Fruit fly (Drosophila melanogaster): ENCODE results near the gene Elovl7.

Elovl7 gene

DNA sequence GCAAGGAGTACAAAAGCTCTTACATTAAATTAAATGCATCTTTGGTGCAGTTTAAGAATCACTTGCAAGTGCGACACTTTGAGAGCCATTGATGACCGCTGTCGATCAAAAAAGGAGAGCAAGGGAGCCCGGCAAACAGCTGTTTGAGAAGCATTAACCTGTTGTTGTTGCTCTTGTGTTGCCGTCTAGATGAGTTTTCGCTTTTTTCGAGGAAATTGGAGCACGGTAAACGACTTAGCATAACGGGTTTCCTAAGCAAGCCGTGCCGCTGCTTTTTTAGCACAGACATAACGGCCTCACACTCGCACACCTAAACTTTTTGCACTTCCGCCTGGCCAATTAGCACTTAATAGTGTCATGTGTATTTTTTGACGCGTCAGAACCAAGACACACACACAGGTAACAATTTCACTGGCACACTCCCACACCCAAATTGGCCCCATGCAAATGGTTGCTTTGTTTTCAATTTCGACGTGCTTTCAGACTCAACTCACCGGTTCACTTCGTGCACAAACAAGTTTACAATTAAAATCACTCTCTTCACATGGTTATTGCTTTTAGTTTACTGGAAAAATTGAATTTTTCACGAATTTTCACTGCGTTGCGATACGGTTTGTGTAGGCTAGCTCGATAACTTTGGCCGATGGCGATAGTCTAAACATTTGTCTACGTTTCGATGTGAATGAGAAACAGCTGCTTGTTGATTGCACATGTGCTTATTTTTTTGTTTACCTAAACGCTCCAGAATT lies 34.7 kb upstream of the Elovl7 start, which contains the start of the genes CG10903 and CG2747 (continued):
- TF ChIP-seq nerfin-1 (tag; optimal IDR thresholded peaks at IDR 0.05) (peak; percentile 13), Bgb (GFP tag; IDR thresholded peaks at IDR 0.05; ENCODE audit: partially characterized antibody) (peak; percentile 74), Hmr (GFP tag; optimal IDR thresholded peaks at IDR 0.05) (no peak), CG12236 (GFP tag; optimal IDR thresholded peaks at IDR 0.05) (no peak), ind (GFP tag; optimal IDR thresholded peaks at IDR 0.05) (no peak), Sry-β (GFP tag; optimal IDR thresholded peaks at IDR 0.05) (peak; percentile 8), CG34422 (GFP tag; IDR thresholded peaks at IDR 0.05) (peak; percentile 25; the same call in 1 of the 3 replicates), CG7556 (GFP tag; optimal IDR thresholded peaks at IDR 0.05) (no peak), wdn (GFP tag; IDR thresholded peaks at IDR 0.05) (no peak), E2f2 (GFP tag; IDR thresholded peaks at IDR 0.05) (peak; percentile 14; the same call in 1 of the 2 replicates), Spps (tag; optimal IDR thresholded peaks at IDR 0.05) (no peak), Max (GFP tag; optimal IDR thresholded peaks at IDR 0.05) (peak; percentile 63), CG12769 (tag; optimal IDR thresholded peaks at IDR 0.05) (peak; percentile 41), B-H1 (GFP tag; IDR thresholded peaks at IDR 0.05) (no peak), Ets97D (GFP tag; optimal IDR thresholded peaks at IDR 0.05) (peak; percentile 36), nmo (GFP tag; optimal IDR thresholded peaks at IDR 0.05) (peak; percentile 24), Pdp1 (GFP tag; optimal IDR thresholded peaks at IDR 0.05) (peak in 1 of 2 experiments; percentile 43), ftz-f1 (GFP tag; optimal IDR thresholded peaks at IDR 0.05) (peak; percentile 24), Bteb2 (GFP tag; optimal IDR thresholded peaks at IDR 0.05) (no peak), danr (GFP tag; IDR thresholded peaks at IDR 0.05) (no peak), CG18262 (tag; optimal IDR thresholded peaks at IDR 0.05) (peak; percentile 8), pzg (GFP tag; optimal IDR thresholded peaks at IDR 0.05) (peak; percentile 67), Vsx1 (GFP tag; optimal IDR thresholded peaks at IDR 0.05) (peak; percentile 77), stwl (tag; optimal IDR thresholded peaks at IDR 0.05) (peak; percentile 22), gro (GFP tag; optimal IDR thresholded peaks at IDR 0.05) (peak; percentile 76), Fer1 (GFP tag; optimal IDR thresholded peaks at IDR 0.05) (peak; percentile 25), CG7987 (GFP tag; optimal IDR thresholded peaks at IDR 0.05) (peak; percentile 42), CG8924 (tag; optimal IDR thresholded peaks at IDR 0.05) (peak; percentile 8), Scr (GFP tag; IDR thresholded peaks at IDR 0.05; ENCODE audit: partially characterized antibody) (peak; percentile 74), H15 (GFP tag; IDR thresholded peaks at IDR 0.05) (no peak), CG17829 (tag; optimal IDR thresholded peaks at IDR 0.05) (peak; percentile 17), CG10366 (GFP tag; IDR thresholded peaks at IDR 0.05) (no peak), vnd (GFP tag; IDR thresholded peaks at IDR 0.05; ENCODE audit: partially characterized antibody) (peak; percentile 33; the same call in 1 of the 3 replicates), knrl (GFP tag; IDR thresholded peaks at IDR 0.05; ENCODE audit: partially characterized antibody) (peak; percentile 66), gcm (GFP tag; optimal IDR thresholded peaks at IDR 0.05) (no peak), MESR4 (GFP tag; optimal IDR thresholded peaks at IDR 0.05) (peak; percentile 82), BtbVII (GFP tag; optimal IDR thresholded peaks at IDR 0.05) (no peak), esg (GFP tag; conservative IDR thresholded peaks at IDR 0.05) (no peak), CG17802 (tag; optimal IDR thresholded peaks at IDR 0.05) (no peak), cad (GFP tag; optimal IDR thresholded peaks at IDR 0.05) (peak; percentile 67), CG13624 (GFP tag; optimal IDR thresholded peaks at IDR 0.05) (peak; percentile 17), ato (GFP tag; IDR thresholded peaks at IDR 0.05; ENCODE audit: partially characterized antibody) (peak; percentile 46; the same call in 1 of the 2 replicates), nerfin-2 (GFP tag; IDR thresholded peaks at IDR 0.05; ENCODE audit: partially characterized antibody) (peak; percentile 16; the same call in 1 of the 2 replicates), nau (GFP tag; optimal IDR thresholded peaks at IDR 0.05) (peak; percentile 28), CG2678 (tag; optimal IDR thresholded peaks at IDR 0.05) (peak; percentile 17), hb (GFP tag; IDR thresholded peaks at IDR 0.05; ENCODE audit: partially characterized antibody) (0 out of 3 replicates have a peak, but pooled peaks have one; percentile 37), D (optimal IDR thresholded peaks at IDR 0.05) (peak; percentile 29), D (GFP tag; optimal IDR thresholded peaks at IDR 0.05) (no peak)

All from whole organism, embryonic.